Worm (Caenorhabditis elegans) whole organism, mixed stage, embryonic: ENCODE results near the gene Y69H2.10.
A peak's percentile ranks its signal among the peaks of the same experiment; 100 is the strongest.

ENCODE experiments used
- M03D4.4 ChIP-seq: sonication (generic microtip); optimal IDR thresholded peaks from 2 replicates; lab custom pipeline; 2017; ENCODE audit warnings: mild to moderate bottlenecking, missing genetic modification characterization, missing compliant biosample characterization
- bed-3 ChIP-seq: fragments of 200-800 bp; sonication (Bioruptor generic); optimal IDR thresholded peaks from 3 replicates; lab custom pipeline; 2018; ENCODE audit warnings: mild to moderate bottlenecking, missing genetic modification characterization, moderate library complexity, missing compliant biosample characterization
- ceh-39 ChIP-seq: fragments of 150-350 bp; optimal IDR thresholded peaks from 2 replicates; lab custom pipeline; 2014; ENCODE audit warnings: missing biosample characterization, missing genetic modification characterization
- ceh-83 ChIP-seq: fragments of 200-800 bp; sonication (Bioruptor generic); optimal IDR thresholded peaks from 2 replicates; lab custom pipeline; 2018; ENCODE audit warnings: mild to moderate bottlenecking, missing genetic modification characterization, missing compliant biosample characterization
- ces-1 ChIP-seq: fragments of 150-350 bp; optimal IDR thresholded peaks from 2 replicates; lab custom pipeline; 2014; ENCODE audit warnings: missing biosample characterization, missing genetic modification reagents, missing genetic modification characterization
- cnd-1 ChIP-seq: fragments of 200-800 bp; sonication (Bioruptor generic); optimal IDR thresholded peaks from 2 replicates; lab custom pipeline; 2018; ENCODE audit warnings: mild to moderate bottlenecking, missing genetic modification characterization, missing compliant biosample characterization
- drap-1 ChIP-seq: fragments of 200-800 bp; sonication (Bioruptor generic); optimal IDR thresholded peaks from 3 replicates; lab custom pipeline; 2018; ENCODE audit warnings: mild to moderate bottlenecking, missing genetic modification characterization, missing compliant biosample characterization
- flh-1 ChIP-seq: fragments of 200-800 bp; sonication (Bioruptor generic); optimal IDR thresholded peaks from 2 replicates; lab custom pipeline; 2018; ENCODE audit warnings: mild to moderate bottlenecking, missing genetic modification characterization, moderate library complexity, missing compliant biosample characterization
- ham-2 ChIP-seq: fragments of 200-800 bp; sonication (Bioruptor generic); optimal IDR thresholded peaks from 2 replicates; lab custom pipeline; 2018; ENCODE audit warnings: mild to moderate bottlenecking, missing genetic modification characterization, missing compliant biosample characterization
- hlh-1 ChIP-seq: fragments of 150-350 bp; optimal IDR thresholded peaks from 2 replicates; lab custom pipeline; 2014; ENCODE audit warnings: missing biosample characterization, missing genetic modification reagents, missing genetic modification characterization
- lin-13 ChIP-seq: fragments of 150-350 bp; optimal IDR thresholded peaks from 2 replicates; lab custom pipeline; 2014; ENCODE audit warnings: missing biosample characterization, missing genetic modification characterization
- lin-32 ChIP-seq: fragments of 200-800 bp; sonication (Bioruptor generic); optimal IDR thresholded peaks from 2 replicates; lab custom pipeline; 2018; ENCODE audit warnings: mild to moderate bottlenecking, missing genetic modification characterization, missing compliant biosample characterization
- lsy-2 ChIP-seq: fragments of 150-350 bp; optimal IDR thresholded peaks from 2 replicates; lab custom pipeline; 2014; ENCODE audit warnings: missing biosample characterization, missing genetic modification characterization
- mab-5 ChIP-seq: fragments of 150-350 bp; optimal IDR thresholded peaks from 2 replicates; lab custom pipeline; 2014; ENCODE audit warnings: missing biosample characterization, missing genetic modification characterization
- mep-1 ChIP-seq: fragments of 150-350 bp; optimal IDR thresholded peaks from 2 replicates; lab custom pipeline; 2017; ENCODE audit warnings: missing biosample characterization, missing genetic modification reagents, missing genetic modification characterization, inconsistent platforms
- nhr-12 ChIP-seq: fragments of 150-350 bp; optimal IDR thresholded peaks from 2 replicates; lab custom pipeline; 2014; ENCODE audit warnings: missing biosample characterization, missing genetic modification characterization
- nhr-2 ChIP-seq: fragments of 150-350 bp; optimal IDR thresholded peaks from 2 replicates; lab custom pipeline; 2014; ENCODE audit warnings: missing biosample characterization, missing genetic modification characterization
- nhr-237 ChIP-seq: fragments of 150-350 bp; optimal IDR thresholded peaks from 2 replicates; lab custom pipeline; 2014; ENCODE audit warnings: missing biosample characterization, missing genetic modification characterization
- nhr-28 ChIP-seq: fragments of 150-350 bp; optimal IDR thresholded peaks from 2 replicates; lab custom pipeline; 2014; ENCODE audit warnings: missing biosample characterization, missing genetic modification characterization
- nhr-76 ChIP-seq: sonication (generic microtip); optimal IDR thresholded peaks from 2 replicates; lab custom pipeline; 2017; ENCODE audit warnings: missing biosample characterization, missing genetic modification characterization
- pha-4 ChIP-seq: fragments of 150-350 bp; optimal IDR thresholded peaks from 2 replicates; lab custom pipeline; 2018; ENCODE audit warnings: missing biosample characterization, missing genetic modification reagents, missing genetic modification characterization
- sem-2 ChIP-seq: fragments of 200-800 bp; sonication (Bioruptor generic); optimal IDR thresholded peaks from 2 replicates; lab custom pipeline; 2018; ENCODE audit warnings: mild to moderate bottlenecking, missing genetic modification characterization, missing compliant biosample characterization
- tbx-8 ChIP-seq: fragments of 200-800 bp; sonication (Bioruptor generic); optimal IDR thresholded peaks from 2 replicates; lab custom pipeline; 2018; ENCODE audit warnings: mild to moderate bottlenecking, missing genetic modification characterization, moderate library complexity, missing compliant biosample characterization
- unc-120 ChIP-seq: sonication (generic microtip); optimal IDR thresholded peaks from 2 replicates; lab custom pipeline; 2017; ENCODE audit warnings: missing genetic modification characterization, missing compliant biosample characterization; ENCODE audit not compliant: poor library complexity, severe bottlenecking
- unc-39 ChIP-seq: fragments of 150-350 bp; optimal IDR thresholded peaks from 2 replicates; lab custom pipeline; 2014; ENCODE audit warnings: missing biosample characterization, missing genetic modification characterization
- unc-62 ChIP-seq: fragments of 150-350 bp; optimal IDR thresholded peaks from 2 replicates; lab custom pipeline; 2014; ENCODE audit warnings: missing biosample characterization, missing genetic modification reagents, missing genetic modification characterization
- zip-8 ChIP-seq: fragments of 150-350 bp; optimal IDR thresholded peaks from 2 replicates; lab custom pipeline; 2014; ENCODE audit warnings: missing biosample characterization, missing genetic modification characterization
- ztf-11 ChIP-seq: fragments of 150-350 bp; optimal IDR thresholded peaks from 2 replicates; lab custom pipeline; 2014; ENCODE audit warnings: missing biosample characterization, missing genetic modification characterization

The Y69H2.10 gene

ce11 chrV:18701306-18701705 is 31.2 kb downstream of the Y69H2.10 start, which contains the start of gene Y69H2.9:
Gene Y69H2.9 (plus strand): TSS chrV:18701538.
- TF ChIP-seq mab-5 = no peak
- TF ChIP-seq ces-1 (GFP tag; lab: Kevin White, UChicago) = no peak
- no peak for TF ChIP-seq unc-39 (tag; lab: Kevin White, UChicago)
- TF ChIP-seq nhr-28 (tag; lab: Kevin White, UChicago) = no peak
- no peak for TF ChIP-seq zip-8 (tag; lab: Kevin White, UChicago)
- TF ChIP-seq nhr-237 = no peak
- no peak for TF ChIP-seq drap-1 (GFP tag; lab: Kevin White, UChicago)
- no peak for TF ChIP-seq ztf-11 (tag; lab: Kevin White, UChicago)
- TF ChIP-seq mep-1 = no peak
- TF ChIP-seq tbx-8 = no peak
- TF ChIP-seq lin-13 (tag; lab: Kevin White, UChicago) = no peak

ce11 chrV:18705319-18706062 is 35.4 kb downstream of the Y69H2.10 start:
- no peak for TF ChIP-seq ceh-83 (GFP tag; lab: Kevin White, UChicago)
- TF ChIP-seq ham-2 (GFP tag; lab: Kevin White, UChicago) = no peak
- TF ChIP-seq nhr-2 (tag; lab: Kevin White, UChicago) = no peak
- TF ChIP-seq ceh-39 = no peak
- TF ChIP-seq M03D4.4 (tag; lab: Kevin White, UChicago) = no peak
- no peak for TF ChIP-seq nhr-12
- no peak for TF ChIP-seq cnd-1 (tag; lab: Kevin White, UChicago)
- TF ChIP-seq lin-13 (tag; lab: Kevin White, UChicago) = no peak
- TF ChIP-seq ztf-11 (tag; lab: Kevin White, UChicago) = no peak
- no peak for TF ChIP-seq pha-4
- no peak for TF ChIP-seq unc-39 (tag; lab: Kevin White, UChicago)

- no peak for TF ChIP-seq unc-120 (tag; lab: Kevin White, UChicago)
- no peak for TF ChIP-seq ceh-39
- TF ChIP-seq hlh-1 (tag; lab: Kevin White, UChicago) = peak; percentile 26
These were observed 36.0 kb downstream of the Y69H2.10 start, which contains the start of gene Y17D7C.1 for ce11 chrV:18706063-18706620. Gene Y17D7C.1 (plus strand): TSS chrV:18706570.

- TF ChIP-seq ham-2 (GFP tag; lab: Kevin White, UChicago) = no peak
- TF ChIP-seq tbx-8 = no peak
- TF ChIP-seq lin-13 (tag; lab: Kevin White, UChicago) = no peak
- no peak for TF ChIP-seq mab-5
- TF ChIP-seq pha-4 = no peak
- no peak for TF ChIP-seq unc-39 (tag; lab: Kevin White, UChicago)
- no peak for TF ChIP-seq nhr-76 (tag; lab: Kevin White, UChicago)
- TF ChIP-seq flh-1 = no peak
- no peak for TF ChIP-seq nhr-12
These were observed 37.9 kb downstream of the Y69H2.10 start for ce11 chrV:18708015-18708414.

ce11 chrV:18709203-18709860 is 39.2 kb downstream of the Y69H2.10 start, which contains the start of gene Y17D7C.6:
Gene Y17D7C.6 (plus strand): TSS chrV:18709810.
- no peak for TF ChIP-seq drap-1 (GFP tag; lab: Kevin White, UChicago)
- TF ChIP-seq mep-1 = no peak
- TF ChIP-seq sem-2 = no peak
- no peak for TF ChIP-seq nhr-28 (tag; lab: Kevin White, UChicago)
- TF ChIP-seq nhr-76 (tag; lab: Kevin White, UChicago) = no peak
- no peak for TF ChIP-seq unc-62 (GFP tag; lab: Kevin White, UChicago)
- no peak for TF ChIP-seq mab-5
- no peak for TF ChIP-seq ztf-11 (tag; lab: Kevin White, UChicago)
- no peak for TF ChIP-seq lsy-2 (tag; lab: Kevin White, UChicago)
- TF ChIP-seq tbx-8 = no peak
- no peak for TF ChIP-seq nhr-2 (tag; lab: Kevin White, UChicago)
- TF ChIP-seq unc-39 (tag; lab: Kevin White, UChicago) = no peak
- no peak for TF ChIP-seq bed-3 (GFP tag; lab: Kevin White, UChicago)
- no peak for TF ChIP-seq cnd-1 (tag; lab: Kevin White, UChicago)
- no peak for TF ChIP-seq M03D4.4 (tag; lab: Kevin White, UChicago)
- no peak for TF ChIP-seq nhr-12
- TF ChIP-seq lin-32 = no peak
- no peak for TF ChIP-seq nhr-237
